Worm (Caenorhabditis elegans) whole organism, late embryonic: ENCODE measurements around the gene K03H1.12.

Experiments
- Y22D7AL.16 ChIP-seq: sonication (generic microtip); optimal IDR thresholded peaks from 2 replicates; lab custom pipeline; 2016; ENCODE audit warnings: missing genetic modification characterization, missing compliant biosample characterization
- eyg-1 ChIP-seq: sonication (generic microtip); optimal IDR thresholded peaks from 2 replicates; lab custom pipeline; 2016; ENCODE audit warnings: missing genotype, missing genetic modification characterization, missing compliant biosample characterization
- fkh-10 ChIP-seq: fragments of 150-350 bp; optimal IDR thresholded peaks from 2 replicates; lab custom pipeline; 2014; ENCODE audit warnings: missing biosample characterization, missing genetic modification reagents, missing genetic modification characterization
- nfya-1 ChIP-seq: sonication (generic microtip); optimal IDR thresholded peaks from 2 replicates; lab custom pipeline; 2017; ENCODE audit warnings: missing genetic modification characterization, mild to moderate bottlenecking, missing compliant biosample characterization, antibody characterized with exemption, moderate library complexity
- nhr-11 ChIP-seq: fragments of 150-350 bp; optimal IDR thresholded peaks from 2 replicates; lab custom pipeline; 2014; ENCODE audit warnings: missing biosample characterization, missing genetic modification characterization
- pag-3 ChIP-seq: sonication (generic microtip); optimal IDR thresholded peaks from 2 replicates; lab custom pipeline; 2016; ENCODE audit warnings: missing compliant biosample characterization, missing genetic modification characterization, borderline replicate concordance
- pha-4 ChIP-seq: fragments of 150-350 bp; optimal IDR thresholded peaks from 2 replicates; lab custom pipeline; 2018; ENCODE audit warnings: missing biosample characterization, missing genetic modification reagents, missing genetic modification characterization
- rnt-1 ChIP-seq: sonication (generic microtip); optimal IDR thresholded peaks from 2 replicates; lab custom pipeline; 2016; ENCODE audit warnings: missing genetic modification characterization, missing compliant biosample characterization
- unc-42 ChIP-seq: sonication (generic microtip); optimal IDR thresholded peaks from 2 replicates; lab custom pipeline; 2016; ENCODE audit warnings: missing genotype, missing genetic modification characterization, missing compliant biosample characterization
- unc-86 ChIP-seq: sonication (generic microtip); optimal IDR thresholded peaks from 2 replicates; lab custom pipeline; 2016; ENCODE audit warnings: missing genetic modification characterization, missing compliant biosample characterization

- no peak for TF ChIP-seq unc-42 (tag; lab: Kevin White, UChicago)
- no peak for TF ChIP-seq pag-3 (tag; lab: Kevin White, UChicago)
- no peak for TF ChIP-seq pha-4
- TF ChIP-seq unc-86 (tag; lab: Kevin White, UChicago): no peak
- TF ChIP-seq nhr-11 (tag; lab: Kevin White, UChicago): no peak
- no peak for TF ChIP-seq rnt-1 (tag; lab: Kevin White, UChicago)
- TF ChIP-seq nfya-1 (tag; lab: Kevin White, UChicago): no peak
- no peak for TF ChIP-seq eyg-1
- TF ChIP-seq Y22D7AL.16 (tag; lab: Kevin White, UChicago): no peak
- no peak for TF ChIP-seq fkh-10 (GFP tag; lab: Kevin White, UChicago)
Measured at ce11 chrIII:9941020-9941674, at the start of gene K03H1.12, which contains the start of gene K03H1.9.
